Worm (Caenorhabditis elegans) whole organism, late embryonic: Measurements from ENCODE around the gene C50F4.9.

ENCODE experiments used
- C08G9.2 ChIP-seq: sonication (generic microtip); optimal IDR thresholded peaks from 2 replicates; lab custom pipeline; 2016; ENCODE audit warnings: mild to moderate bottlenecking, missing genetic modification characterization, moderate library complexity, missing compliant biosample characterization
- K09A11.1 ChIP-seq: sonication (generic microtip); optimal IDR thresholded peaks from 2 replicates; lab custom pipeline; 2017; ENCODE audit warnings: antibody characterized with exemption, mild to moderate bottlenecking, missing genetic modification characterization, missing compliant biosample characterization; ENCODE audit not compliant: insufficient read depth
- T23F11.4 ChIP-seq: fragments of 200-800 bp; sonication (Bioruptor generic); optimal IDR thresholded peaks from 2 replicates; lab custom pipeline; 2018; ENCODE audit warnings: mild to moderate bottlenecking, missing genetic modification characterization, missing compliant biosample characterization
- Y22D7AL.16 ChIP-seq: sonication (generic microtip); optimal IDR thresholded peaks from 2 replicates; lab custom pipeline; 2016; ENCODE audit warnings: missing genetic modification characterization, missing compliant biosample characterization
- ahr-1 ChIP-seq: sonication (generic microtip); optimal IDR thresholded peaks from 2 replicates; lab custom pipeline; 2016; ENCODE audit warnings: missing genetic modification characterization, missing compliant biosample characterization
- ama-1 ChIP-seq: fragments of 150-350 bp; optimal IDR thresholded peaks from 2 replicates; lab custom pipeline; 2014
- ceh-18 ChIP-seq: sonication (generic microtip); optimal IDR thresholded peaks from 2 replicates; lab custom pipeline; 2016; ENCODE audit warnings: missing genetic modification characterization, missing compliant biosample characterization
- ceh-19 ChIP-seq: fragments of 200-800 bp; sonication (Bioruptor generic); optimal IDR thresholded peaks from 2 replicates; lab custom pipeline; 2018; ENCODE audit warnings: mild to moderate bottlenecking, missing genetic modification characterization, missing compliant biosample characterization
- ceh-22 ChIP-seq: sonication (generic microtip); optimal IDR thresholded peaks from 2 replicates; lab custom pipeline; 2017; ENCODE audit warnings: missing biosample characterization, missing genetic modification characterization
- ceh-24 ChIP-seq: sonication (generic microtip); optimal IDR thresholded peaks from 2 replicates; lab custom pipeline; 2016; ENCODE audit warnings: mild to moderate bottlenecking, missing genetic modification characterization, missing compliant biosample characterization
- ceh-30 ChIP-seq: fragments of 150-350 bp; optimal IDR thresholded peaks from 2 replicates; lab custom pipeline; 2014; ENCODE audit warnings: missing biosample characterization, missing genetic modification characterization
- ceh-31 ChIP-seq: sonication (generic microtip); optimal IDR thresholded peaks from 2 replicates; lab custom pipeline; 2016; ENCODE audit warnings: missing genetic modification characterization, missing compliant biosample characterization
- ceh-45 ChIP-seq: fragments of 200-800 bp; sonication (Bioruptor generic); IDR thresholded peaks from 2 replicates; pipeline ENCODE4 v1.3.6; 2022; ENCODE audit warnings: missing genetic modification reagents, missing genetic modification characterization, missing compliant biosample characterization
- ceh-48 ChIP-seq: sonication (generic microtip); optimal IDR thresholded peaks from 2 replicates; lab custom pipeline; 2016; ENCODE audit warnings: missing genetic modification characterization, inconsistent platforms, missing compliant biosample characterization
- che-1 ChIP-seq: sonication (generic microtip); optimal IDR thresholded peaks from 2 replicates; lab custom pipeline; 2016; ENCODE audit warnings: mild to moderate bottlenecking, missing genetic modification characterization, missing compliant biosample characterization
- dve-1 ChIP-seq: sonication (generic microtip); optimal IDR thresholded peaks from 2 replicates; lab custom pipeline; 2017; ENCODE audit warnings: antibody characterized with exemption, mild to moderate bottlenecking, missing genetic modification characterization, missing compliant biosample characterization
- elt-2 ChIP-seq: sonication (generic microtip); optimal IDR thresholded peaks from 2 replicates; lab custom pipeline; 2016; ENCODE audit warnings: missing genetic modification reagents, missing genetic modification characterization, missing compliant biosample characterization
- elt-4 ChIP-seq: sonication (generic microtip); optimal IDR thresholded peaks from 2 replicates; lab custom pipeline; 2016; ENCODE audit warnings: missing genetic modification characterization, missing compliant biosample characterization
- eyg-1 ChIP-seq: sonication (generic microtip); optimal IDR thresholded peaks from 2 replicates; lab custom pipeline; 2016; ENCODE audit warnings: missing genotype, missing genetic modification characterization, missing compliant biosample characterization
- fax-1 ChIP-seq: sonication (generic microtip); optimal IDR thresholded peaks from 2 replicates; lab custom pipeline; 2016; ENCODE audit warnings: missing genotype, missing genetic modification characterization, missing compliant biosample characterization
- gmeb-2 ChIP-seq: sonication (generic microtip); optimal IDR thresholded peaks from 2 replicates; lab custom pipeline; 2016; ENCODE audit warnings: missing genetic modification characterization, inconsistent platforms, missing compliant biosample characterization
- hlh-15 ChIP-seq: sonication (generic microtip); optimal IDR thresholded peaks from 2 replicates; lab custom pipeline; 2016; ENCODE audit warnings: missing genetic modification characterization, missing compliant biosample characterization
- hlh-6 ChIP-seq: sonication (generic microtip); optimal IDR thresholded peaks from 2 replicates; lab custom pipeline; 2016; ENCODE audit warnings: missing genotype, missing genetic modification characterization, missing compliant biosample characterization
- hlh-8 ChIP-seq: sonication (generic microtip); optimal IDR thresholded peaks from 2 replicates; lab custom pipeline; 2016; ENCODE audit warnings: missing genotype, missing genetic modification characterization, missing compliant biosample characterization
- lin-11 ChIP-seq: fragments of 200-800 bp; sonication (Bioruptor generic); optimal IDR thresholded peaks from 2 replicates; lab custom pipeline; 2018; ENCODE audit warnings: mild to moderate bottlenecking, missing genetic modification characterization, missing compliant biosample characterization
- madf-2 ChIP-seq: sonication (generic microtip); optimal IDR thresholded peaks from 2 replicates; lab custom pipeline; 2017; ENCODE audit warnings: missing genetic modification characterization, missing compliant biosample characterization
- nfya-1 ChIP-seq: sonication (generic microtip); optimal IDR thresholded peaks from 2 replicates; lab custom pipeline; 2017; ENCODE audit warnings: missing genetic modification characterization, mild to moderate bottlenecking, missing compliant biosample characterization, antibody characterized with exemption, moderate library complexity
- nhr-11 ChIP-seq: fragments of 150-350 bp; optimal IDR thresholded peaks from 2 replicates; lab custom pipeline; 2014; ENCODE audit warnings: missing biosample characterization, missing genetic modification characterization
- nhr-232 ChIP-seq: sonication (generic microtip); optimal IDR thresholded peaks from 2 replicates; lab custom pipeline; 2016; ENCODE audit warnings: missing genetic modification characterization, missing compliant biosample characterization
- odd-2 ChIP-seq: sonication (generic microtip); optimal IDR thresholded peaks from 2 replicates; lab custom pipeline; 2017; ENCODE audit warnings: antibody characterized with exemption, mild to moderate bottlenecking, missing genetic modification characterization, missing compliant biosample characterization
- pag-3 ChIP-seq: sonication (generic microtip); optimal IDR thresholded peaks from 2 replicates; lab custom pipeline; 2016; ENCODE audit warnings: missing compliant biosample characterization, missing genetic modification characterization, borderline replicate concordance
- pat-9 ChIP-seq: fragments of 200-800 bp; sonication (Bioruptor generic); optimal IDR thresholded peaks from 2 replicates; lab custom pipeline; 2018; ENCODE audit warnings: mild to moderate bottlenecking, missing genetic modification characterization, moderate library complexity, missing compliant biosample characterization
- pax-1 ChIP-seq: fragments of 150-350 bp; optimal IDR thresholded peaks from 2 replicates; lab custom pipeline; 2014; ENCODE audit warnings: missing biosample characterization, missing genetic modification characterization
- pqm-1 ChIP-seq: sonication (generic microtip); optimal IDR thresholded peaks from 2 replicates; lab custom pipeline; 2016; ENCODE audit warnings: missing genetic modification characterization, missing compliant biosample characterization
- pros-1 ChIP-seq: fragments of 150-350 bp; optimal IDR thresholded peaks from 2 replicates; lab custom pipeline; 2014; ENCODE audit warnings: missing biosample characterization, missing genetic modification reagents, missing genetic modification characterization
- ref-2 ChIP-seq: sonication (generic microtip); optimal IDR thresholded peaks from 2 replicates; lab custom pipeline; 2016; ENCODE audit warnings: missing genetic modification characterization, missing compliant biosample characterization
- rnt-1 ChIP-seq: sonication (generic microtip); optimal IDR thresholded peaks from 2 replicates; lab custom pipeline; 2016; ENCODE audit warnings: missing genetic modification characterization, missing compliant biosample characterization
- sdc-2 ChIP-seq: sonication (generic microtip); optimal IDR thresholded peaks from 2 replicates; lab custom pipeline; 2016; ENCODE audit warnings: missing genotype, missing genetic modification characterization, missing compliant biosample characterization
- sox-2 ChIP-seq: fragments of 200-800 bp; sonication (Bioruptor generic); IDR thresholded peaks from 2 replicates; pipeline ENCODE4 v1.3.6; 2022; ENCODE audit warnings: missing genetic modification reagents, missing genetic modification characterization, missing compliant biosample characterization
- sox-4 ChIP-seq: sonication (generic microtip); optimal IDR thresholded peaks from 2 replicates; lab custom pipeline; 2017; ENCODE audit warnings: mild to moderate bottlenecking, missing genetic modification characterization, inconsistent platforms, missing compliant biosample characterization
- syd-9 ChIP-seq: sonication (generic microtip); optimal IDR thresholded peaks from 2 replicates; lab custom pipeline; 2016; ENCODE audit warnings: mild to moderate bottlenecking, missing genetic modification characterization, moderate library complexity, missing compliant biosample characterization
- tbx-2 ChIP-seq: sonication (generic microtip); optimal IDR thresholded peaks from 2 replicates; lab custom pipeline; 2016; ENCODE audit warnings: missing genetic modification characterization, missing compliant biosample characterization
- tbx-7 ChIP-seq: sonication (generic microtip); optimal IDR thresholded peaks from 2 replicates; lab custom pipeline; 2016; ENCODE audit warnings: missing genotype, missing genetic modification characterization, missing compliant biosample characterization
- ttx-3 ChIP-seq: sonication (generic microtip); optimal IDR thresholded peaks from 2 replicates; lab custom pipeline; 2016; ENCODE audit warnings: missing genetic modification reagents, missing genetic modification characterization, missing compliant biosample characterization
- unc-3 ChIP-seq, 2 experiments: fragments of 200-800 bp in 1 of 2; sonication (Bioruptor generic) in 1 of 2; sonication (generic microtip) in 1 of 2; conservative IDR thresholded peaks in 1 of 2; optimal IDR thresholded peaks in 1 of 2; 2 replicates each; pipeline versions ENCODE4 v1.3.6 to Lab custom; 2016 to 2022; ENCODE audit warnings: missing compliant biosample characterization in 2 of 2, missing genetic modification characterization in 2 of 2, missing genetic modification reagents in 1 of 2
- unc-42 ChIP-seq: sonication (generic microtip); optimal IDR thresholded peaks from 2 replicates; lab custom pipeline; 2016; ENCODE audit warnings: missing genotype, missing genetic modification characterization, missing compliant biosample characterization
- unc-55 ChIP-seq: sonication (generic microtip); optimal IDR thresholded peaks from 2 replicates; lab custom pipeline; 2017; ENCODE audit warnings: missing biosample characterization, missing genetic modification reagents, missing genetic modification characterization
- unc-86 ChIP-seq: sonication (generic microtip); optimal IDR thresholded peaks from 2 replicates; lab custom pipeline; 2016; ENCODE audit warnings: missing genetic modification characterization, missing compliant biosample characterization
- zip-5 ChIP-seq: sonication (generic microtip); optimal IDR thresholded peaks from 2 replicates; lab custom pipeline; 2016; ENCODE audit warnings: missing genetic modification characterization, missing compliant biosample characterization

Gene C50F4.9

DNA sequence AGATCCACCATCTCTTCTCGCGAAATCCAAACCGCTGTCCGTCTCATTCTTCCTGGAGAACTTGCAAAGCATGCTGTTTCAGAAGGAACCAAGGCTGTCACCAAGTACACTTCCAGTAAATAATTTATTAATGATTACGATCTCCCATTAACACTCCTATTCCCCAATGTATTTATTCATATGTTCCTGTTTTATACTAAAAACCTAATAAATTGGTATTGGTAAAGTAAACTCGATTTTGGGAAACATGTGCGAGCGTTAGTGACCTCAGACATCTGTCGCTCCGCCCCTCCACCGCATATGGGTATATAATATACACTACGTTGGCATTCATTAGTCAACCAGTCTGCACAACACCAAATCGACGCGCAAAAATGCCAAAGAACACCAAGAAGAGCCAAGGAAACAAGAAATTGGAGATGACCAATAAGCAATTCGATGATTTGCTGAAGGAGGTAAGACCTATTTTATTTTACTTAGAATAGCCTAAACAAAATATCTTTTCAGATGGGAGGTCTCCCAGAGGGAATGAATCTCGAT, 22.1 kb upstream of the C50F4.9 start, which contains the start of gene C50F4.6:
Gene C50F4.6, plus strand, starts transcription at position 51 of the 540 bp plus-strand sequence.
- TF ChIP-seq unc-3 (GFP tag; conservative IDR thresholded peaks at IDR 0.05; lab: Robert Waterston, UW): no peak
- TF ChIP-seq unc-3 (tag; optimal IDR thresholded peaks at IDR 0.05; lab: Kevin White, UChicago): no peak
- TF ChIP-seq zip-5: no peak
- TF ChIP-seq madf-2 (tag; lab: Kevin White, UChicago): no peak
- TF ChIP-seq unc-86: no peak
- TF ChIP-seq sox-4 (tag; lab: Kevin White, UChicago): no peak
- TF ChIP-seq elt-2 (tag; lab: Kevin White, UChicago): no peak
- peak; percentile 22 for TF ChIP-seq nfya-1
- no peak for TF ChIP-seq elt-4
- TF ChIP-seq T23F11.4 (GFP tag; lab: Kevin White, UChicago): no peak
- TF ChIP-seq, all 69 proteins: peak for 1

- TF ChIP-seq dve-1 (tag; lab: Kevin White, UChicago) (peak; percentile 6), ceh-30 (no peak), eyg-1 (tag; lab: Kevin White, UChicago) (no peak), rnt-1 (tag; lab: Kevin White, UChicago) (peak; percentile 11), nfya-1 (peak; percentile 39), ceh-48 (peak; percentile 56), ceh-31 (tag; lab: Kevin White, UChicago) (peak; percentile 11)
- TF ChIP-seq, all 69 proteins: peak for 5
Observed at ce11 chrV:9545238-9545709, 21.3 kb upstream of the C50F4.9 start, which contains the start of the genes his-35 and his-41. Gene his-35 (minus strand): TSS chrV:9545288. Gene his-41 (plus strand): TSS chrV:9545536.

DNA sequence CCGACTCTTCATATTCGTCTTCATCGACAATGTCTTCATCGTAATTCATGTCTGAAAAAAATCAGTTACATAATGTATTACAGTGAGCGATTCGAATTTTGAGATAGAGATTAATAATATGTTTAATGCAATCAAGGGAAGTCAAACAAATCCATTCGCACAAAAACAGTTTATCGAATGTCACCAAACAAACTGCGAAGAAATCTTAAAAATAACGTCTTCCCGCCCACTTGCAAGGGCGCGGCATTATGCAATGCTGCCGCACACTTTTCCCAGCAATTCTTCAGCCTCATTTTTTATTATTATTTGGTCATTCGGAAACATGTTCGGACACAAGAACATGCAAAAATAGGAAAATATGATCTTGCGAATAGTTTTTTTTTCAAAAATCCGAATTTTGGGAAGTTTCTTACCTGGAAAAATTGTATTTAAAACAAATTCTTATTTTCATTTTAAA, 20.2 kb upstream of the C50F4.9 start, which contains the start of gene mdf-1:
Gene mdf-1, minus strand, starts transcription at position 51 of the 457 bp plus-strand sequence.
- TF ChIP-seq ceh-45 (GFP tag; lab: Robert Waterston, UW) (no peak), gmeb-2 (tag; lab: Kevin White, UChicago) (no peak), ceh-22 (tag; lab: Kevin White, UChicago) (no peak), ahr-1 (tag; lab: Kevin White, UChicago) (no peak), unc-42 (peak; percentile 25), hlh-15 (tag; lab: Kevin White, UChicago) (no peak), hlh-8 (tag; lab: Kevin White, UChicago) (no peak), Y22D7AL.16 (no peak), ref-2 (tag; lab: Kevin White, UChicago) (peak; percentile 7), ceh-19 (GFP tag; lab: Kevin White, UChicago) (no peak), pag-3 (no peak), ttx-3 (no peak), tbx-2 (tag; lab: Kevin White, UChicago) (peak; percentile 73), madf-2 (tag; lab: Kevin White, UChicago) (no peak), ama-1 (lab: Kevin White, UChicago) (no peak), odd-2 (tag; lab: Kevin White, UChicago) (no peak), fax-1 (tag; lab: Kevin White, UChicago) (no peak), C08G9.2 (tag; lab: Kevin White, UChicago) (no peak), K09A11.1 (tag; lab: Kevin White, UChicago) (peak; percentile 62), nhr-232 (tag; lab: Kevin White, UChicago) (no peak), sox-2 (no peak), unc-55 (GFP tag; lab: Kevin White, UChicago) (no peak), tbx-7 (tag; lab: Kevin White, UChicago) (no peak), hlh-6 (tag; lab: Kevin White, UChicago) (no peak), ceh-48 (no peak), pros-1 (tag; lab: Kevin White, UChicago) (no peak), che-1 (tag; lab: Kevin White, UChicago) (peak; percentile 2), lin-11 (no peak), pat-9 (tag; lab: Kevin White, UChicago) (peak; percentile 31), pax-1 (tag; lab: Kevin White, UChicago) (peak; percentile 21), ceh-24 (tag; lab: Kevin White, UChicago) (no peak), ceh-18 (tag; lab: Kevin White, UChicago) (peak; percentile 31), pqm-1 (tag; lab: Kevin White, UChicago) (no peak), sdc-2 (tag; lab: Kevin White, UChicago) (no peak), nhr-11 (tag; lab: Kevin White, UChicago) (no peak), eyg-1 (tag; lab: Kevin White, UChicago) (no peak), syd-9 (tag; lab: Kevin White, UChicago) (no peak)
